Fruit fly (Drosophila melanogaster): ENCODE measurements around the gene CG33783.
A peak's percentile ranks its signal among the peaks of the same experiment; 100 is the strongest.

CG33783 gene

dm6 chr3R:10066470-10066869 is at the start of gene CG33783:
Gene CG33783, plus strand, starts transcription at chr3R:10066770.
- no peak for TF ChIP-seq CG4496 (GFP tag; IDR thresholded peaks at IDR 0.05)
- no peak for TF ChIP-seq CG32121 (GFP tag; IDR thresholded peaks at IDR 0.05)
- TF ChIP-seq CG15710 (tag; optimal IDR thresholded peaks at IDR 0.05) = no peak
- no peak for TF ChIP-seq CG9948 (tag; optimal IDR thresholded peaks at IDR 0.05)
- no peak for TF ChIP-seq Snoo (tag; optimal IDR thresholded peaks at IDR 0.05)
- TF ChIP-seq fd96Ca (GFP tag; IDR thresholded peaks at IDR 0.05) = no peak
- no peak for TF ChIP-seq CG14655 (GFP tag; optimal IDR thresholded peaks at IDR 0.05)
- TF ChIP-seq CG10348 (GFP tag; IDR thresholded peaks at IDR 0.05) = no peak
- TF ChIP-seq Pif1A (GFP tag; optimal IDR thresholded peaks at IDR 0.05) = no peak
- no peak for TF ChIP-seq Ets98B (GFP tag; IDR thresholded peaks at IDR 0.05)
- TF ChIP-seq CG8159 (tag; optimal IDR thresholded peaks at IDR 0.05) = no peak
- no peak for TF ChIP-seq CG34367 (tag; optimal IDR thresholded peaks at IDR 0.05)

dm6 chr3R:10024032-10024712 is 42.4 kb upstream of the CG33783 start:
- TF ChIP-seq fd96Ca (GFP tag; IDR thresholded peaks at IDR 0.05) = 0 out of 3 replicates have a peak, but pooled peaks have one; percentile 24
- TF ChIP-seq rn (GFP tag; IDR thresholded peaks at IDR 0.05) = no peak
- TF ChIP-seq CG12605 (GFP tag; IDR thresholded peaks at IDR 0.05) = no peak
- TF ChIP-seq Ets98B (GFP tag; IDR thresholded peaks at IDR 0.05) = no peak
- TF ChIP-seq CG14655 (GFP tag; optimal IDR thresholded peaks at IDR 0.05) = no peak

DNA sequence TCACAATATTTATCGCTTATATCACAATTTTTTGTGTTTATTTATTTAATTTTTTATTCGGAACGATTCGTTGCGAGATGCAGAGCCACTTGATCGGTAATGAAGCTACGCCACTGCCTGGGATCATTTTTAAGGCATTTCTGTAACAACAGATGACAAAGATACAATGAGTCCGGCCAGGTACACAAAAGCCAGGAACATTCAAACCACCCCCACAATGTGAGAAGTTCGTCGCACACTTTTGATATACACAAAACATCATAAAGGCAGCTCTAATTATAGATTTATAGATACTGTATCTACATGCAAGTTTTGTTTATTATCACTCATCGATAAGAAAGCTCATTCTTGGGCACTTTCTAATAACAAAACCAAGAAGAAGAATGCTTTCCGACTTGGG is 41.5 kb upstream of the CG33783 start, which contains the start of gene CG31407:
CG31407 (minus strand) TSS at position 101 of the 400 bp plus-strand sequence.
- no peak for TF ChIP-seq CG15710 (tag; optimal IDR thresholded peaks at IDR 0.05)
- TF ChIP-seq CG17806 (tag; optimal IDR thresholded peaks at IDR 0.05) = no peak
- no peak for TF ChIP-seq gl (tag; optimal IDR thresholded peaks at IDR 0.05)
- TF ChIP-seq CG10348 (GFP tag; IDR thresholded peaks at IDR 0.05) = no peak
- TF ChIP-seq CG8159 (tag; optimal IDR thresholded peaks at IDR 0.05) = no peak
- no peak for TF ChIP-seq CG8301 (tag; optimal IDR thresholded peaks at IDR 0.05)
- TF ChIP-seq D1 (tag; optimal IDR thresholded peaks at IDR 0.05) = no peak
- TF ChIP-seq Ets98B (GFP tag; IDR thresholded peaks at IDR 0.05) = no peak
- TF ChIP-seq CG14655 (GFP tag; optimal IDR thresholded peaks at IDR 0.05) = no peak
- no peak for TF ChIP-seq rn (GFP tag; IDR thresholded peaks at IDR 0.05)
- no peak for TF ChIP-seq CG12605 (GFP tag; IDR thresholded peaks at IDR 0.05)
- no peak for TF ChIP-seq EcR (GFP tag; optimal IDR thresholded peaks at IDR 0.05)

DNA sequence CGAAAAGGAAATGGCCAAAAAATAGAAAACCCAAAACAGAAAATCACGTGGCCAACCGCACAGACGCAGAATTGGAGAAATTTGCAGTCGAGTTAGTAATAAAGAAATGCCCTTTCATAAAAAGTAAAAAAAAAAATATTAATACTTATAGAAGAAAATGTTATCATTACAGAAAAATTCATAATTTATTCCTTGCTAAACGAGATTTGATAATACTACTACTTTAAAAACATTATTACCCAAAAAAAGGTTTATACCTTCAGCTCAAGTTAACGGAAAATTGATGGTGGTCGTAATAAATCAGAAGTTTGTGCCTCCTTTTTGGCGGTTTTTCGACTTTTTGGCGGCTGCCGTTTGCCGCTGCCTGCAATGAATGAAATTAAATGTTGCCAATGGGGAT is 38.2 kb upstream of the CG33783 start:
- TF ChIP-seq CG10348 (GFP tag; IDR thresholded peaks at IDR 0.05) (no peak), CG14655 (GFP tag; optimal IDR thresholded peaks at IDR 0.05) (peak; percentile 48)

dm6 chr3R:10031480-10031879 is 35.1 kb upstream of the CG33783 start:
- TF ChIP-seq CG32121 (GFP tag; IDR thresholded peaks at IDR 0.05) (no peak), CG8301 (tag; optimal IDR thresholded peaks at IDR 0.05) (no peak), D1 (tag; optimal IDR thresholded peaks at IDR 0.05) (no peak), CG17806 (tag; optimal IDR thresholded peaks at IDR 0.05) (no peak)

- TF ChIP-seq CG17806 (tag; optimal IDR thresholded peaks at IDR 0.05) = no peak
- TF ChIP-seq Snoo (tag; optimal IDR thresholded peaks at IDR 0.05) = no peak
- TF ChIP-seq CG4496 (GFP tag; IDR thresholded peaks at IDR 0.05) = no peak
- no peak for TF ChIP-seq Pif1B (GFP tag; optimal IDR thresholded peaks at IDR 0.05)
- no peak for TF ChIP-seq CG8159 (tag; optimal IDR thresholded peaks at IDR 0.05)
- TF ChIP-seq CG12605 (GFP tag; IDR thresholded peaks at IDR 0.05) = no peak
- no peak for TF ChIP-seq gl (tag; optimal IDR thresholded peaks at IDR 0.05)
- TF ChIP-seq EcR (GFP tag; optimal IDR thresholded peaks at IDR 0.05) = no peak
- TF ChIP-seq D1 (tag; optimal IDR thresholded peaks at IDR 0.05) = no peak
- no peak for TF ChIP-seq CG14655 (GFP tag; optimal IDR thresholded peaks at IDR 0.05)
- TF ChIP-seq rn (GFP tag; IDR thresholded peaks at IDR 0.05) = no peak
- TF ChIP-seq CG9948 (tag; optimal IDR thresholded peaks at IDR 0.05) = no peak
- TF ChIP-seq CG34367 (tag; optimal IDR thresholded peaks at IDR 0.05) = no peak
- no peak for TF ChIP-seq Pif1A (GFP tag; optimal IDR thresholded peaks at IDR 0.05)
- TF ChIP-seq CG15710 (tag; optimal IDR thresholded peaks at IDR 0.05) = no peak
- TF ChIP-seq CG10348 (GFP tag; IDR thresholded peaks at IDR 0.05) = no peak
- no peak for TF ChIP-seq CG13204 (GFP tag; optimal IDR thresholded peaks at IDR 0.05)
Measured at dm6 chr3R:10032951-10033720, 33.4 kb upstream of the CG33783 start.

dm6 chr3R:10034995-10035446 is 31.5 kb upstream of the CG33783 start:
- no peak for TF ChIP-seq Pif1B (GFP tag; optimal IDR thresholded peaks at IDR 0.05)
- no peak for TF ChIP-seq CG13204 (GFP tag; optimal IDR thresholded peaks at IDR 0.05)
- TF ChIP-seq EcR (GFP tag; optimal IDR thresholded peaks at IDR 0.05) = peak; percentile 82
- no peak for TF ChIP-seq CG12605 (GFP tag; IDR thresholded peaks at IDR 0.05)
- TF ChIP-seq CG4496 (GFP tag; IDR thresholded peaks at IDR 0.05) = peak; percentile 27; the same call in 1 of the 3 replicates
- peak; percentile 11 for TF ChIP-seq CG14655 (GFP tag; optimal IDR thresholded peaks at IDR 0.05)
- TF ChIP-seq CG9948 (tag; optimal IDR thresholded peaks at IDR 0.05) = no peak
- TF ChIP-seq Snoo (tag; optimal IDR thresholded peaks at IDR 0.05) = no peak
- no peak for TF ChIP-seq CG15710 (tag; optimal IDR thresholded peaks at IDR 0.05)
